Fruit fly (Drosophila melanogaster) whole organism, embryonic: ENCODE data around the gene CG32639.
A peak's percentile ranks its signal among the peaks of the same experiment; 100 is the strongest.

ENCODE experiments used
- Aef1 ChIP-seq: fragments of 200-800 bp; sonication (Bioruptor generic); IDR thresholded peaks from 3 replicates; pipeline ENCODE4 v1.3.6; 2022; ENCODE audit warnings: missing biosample characterization, missing genetic modification characterization
- Bdp1 ChIP-seq: fragments of 200-800 bp; sonication (Bioruptor generic); optimal IDR thresholded peaks from 3 replicates; lab custom pipeline; 2016; ENCODE audit warnings: missing biosample characterization, missing genetic modification characterization
- CG10543 ChIP-seq: fragments of 200-800 bp; sonication (Bioruptor generic); optimal IDR thresholded peaks from 3 replicates; lab custom pipeline; 2017; ENCODE audit warnings: missing biosample characterization, mild to moderate bottlenecking, missing genetic modification characterization, moderate library complexity
- CG11456 ChIP-seq: fragments of 200-800 bp; sonication (Bioruptor generic); IDR thresholded peaks from 3 replicates; pipeline ENCODE4 v1.3.6; 2022; ENCODE audit warnings: missing biosample characterization, missing genetic modification characterization
- CG12219 ChIP-seq: fragments of 200-800 bp; sonication (Bioruptor generic); optimal IDR thresholded peaks from 3 replicates; lab custom pipeline; 2018; ENCODE audit warnings: missing biosample characterization, mild to moderate bottlenecking, missing genetic modification characterization
- CG15269 ChIP-seq: fragments of 200-800 bp; sonication (Bioruptor generic); optimal IDR thresholded peaks from 2 replicates; lab custom pipeline; 2018; ENCODE audit warnings: missing biosample characterization, mild to moderate bottlenecking, missing genetic modification characterization, moderate library complexity
- CG1529 ChIP-seq: fragments of 200-800 bp; sonication (Bioruptor generic); optimal IDR thresholded peaks from 3 replicates; lab custom pipeline; 2018; ENCODE audit warnings: missing biosample characterization, missing genetic modification characterization
- CG16779 ChIP-seq: fragments of 200-800 bp; sonication (Bioruptor generic); IDR thresholded peaks from 2 replicates; pipeline ENCODE4 v1.3.6; 2022; ENCODE audit warnings: missing biosample characterization, missing genetic modification characterization
- CG17361 ChIP-seq: fragments of 200-800 bp; sonication (Bioruptor generic); IDR thresholded peaks from 3 replicates; pipeline ENCODE4 v1.3.6; 2022; ENCODE audit warnings: missing biosample characterization, missing genetic modification characterization
- CG1832 ChIP-seq: fragments of 200-800 bp; sonication (Bioruptor generic); optimal IDR thresholded peaks from 2 replicates; lab custom pipeline; 2017; ENCODE audit warnings: missing biosample characterization, mild to moderate bottlenecking, missing genetic modification characterization, inconsistent platforms
- CG2712 ChIP-seq: fragments of 200-800 bp; optimal IDR thresholded peaks from 3 replicates; lab custom pipeline; 2019; ENCODE audit warnings: missing biosample characterization, mild to moderate bottlenecking, missing genetic modification characterization, moderate library complexity
- CG34422 ChIP-seq: fragments of 200-800 bp; sonication (Bioruptor generic); IDR thresholded peaks from 3 replicates; pipeline ENCODE4 v1.3.6; 2022; ENCODE audit warnings: missing biosample characterization, missing genetic modification characterization
- CG43689 ChIP-seq: fragments of 200-800 bp; sonication (Bioruptor generic); IDR thresholded peaks from 2 replicates; pipeline ENCODE4 v1.3.6; 2022; ENCODE audit warnings: missing biosample characterization, missing genetic modification characterization
- CG4424 ChIP-seq: fragments of 200-800 bp; sonication (Bioruptor generic); optimal IDR thresholded peaks from 3 replicates; lab custom pipeline; 2016; ENCODE audit warnings: missing biosample characterization, missing genetic modification characterization
- CG6765 ChIP-seq: fragments of 200-800 bp; sonication (Bioruptor generic); optimal IDR thresholded peaks from 3 replicates; lab custom pipeline; 2017; ENCODE audit warnings: missing biosample characterization, mild to moderate bottlenecking, missing genetic modification characterization
- CG7556 ChIP-seq: fragments of 200-800 bp; sonication (Bioruptor generic); optimal IDR thresholded peaks from 2 replicates; lab custom pipeline; 2017; ENCODE audit warnings: missing biosample characterization, mild to moderate bottlenecking, missing genetic modification characterization
- CG8478 ChIP-seq: fragments of >200 bp; optimal IDR thresholded peaks from 2 replicates; lab custom pipeline; 2018
- CG8924 ChIP-seq: fragments of 200-800 bp; optimal IDR thresholded peaks from 3 replicates; lab custom pipeline; 2019; ENCODE audit warnings: missing biosample characterization, mild to moderate bottlenecking, missing genetic modification characterization, moderate library complexity
- D ChIP-seq, 2 experiments: fragments of 200-800 bp in 1 of 2; fragments of >200 bp in 1 of 2; sonication (Bioruptor generic) in 1 of 2; optimal IDR thresholded peaks; 2 replicates in 1 of 2; 3 replicates in 1 of 2; lab custom pipeline; 2017; ENCODE audit warnings: mild to moderate bottlenecking in 1 of 2, missing biosample characterization in 1 of 2, missing genetic modification characterization in 1 of 2, missing genetic modification reagents in 1 of 2
- Dbx ChIP-seq: fragments of 200-800 bp; sonication (Bioruptor generic); IDR thresholded peaks from 3 replicates; pipeline ENCODE4 v1.3.6; 2022; ENCODE audit warnings: missing biosample characterization, missing genetic modification characterization
- Dek ChIP-seq: fragments of 200-800 bp; sonication (Bioruptor generic); optimal IDR thresholded peaks from 3 replicates; lab custom pipeline; 2019; ENCODE audit warnings: missing biosample characterization, mild to moderate bottlenecking, missing genetic modification characterization, moderate library complexity
- Dref ChIP-seq: fragments of 200-800 bp; sonication (Bioruptor generic); IDR thresholded peaks from 2 replicates; pipeline ENCODE4 v1.3.6; 2022; ENCODE audit warnings: missing biosample characterization, missing genetic modification characterization
- Ets65A ChIP-seq: fragments of 200-800 bp; sonication (Bioruptor generic); peaks from one replicate; lab custom pipeline; 2016; ENCODE audit warnings: missing biosample characterization, missing genetic modification characterization
- H2.0 ChIP-seq: fragments of 200-800 bp; sonication (Bioruptor generic); IDR thresholded peaks from 2 replicates; pipeline ENCODE4 v1.3.6; 2022; ENCODE audit warnings: missing biosample characterization, missing genetic modification characterization
- HLH4C ChIP-seq: fragments of 200-800 bp; sonication (Bioruptor generic); IDR thresholded peaks from 3 replicates; pipeline ENCODE4 v1.3.6; 2022; ENCODE audit warnings: missing biosample characterization, missing genetic modification characterization; ENCODE audit not compliant: partially characterized antibody
- Hr3 ChIP-seq: fragments of 200-800 bp; sonication (Bioruptor generic); optimal IDR thresholded peaks from 3 replicates; lab custom pipeline; 2016; ENCODE audit warnings: missing biosample characterization, missing genetic modification characterization
- Hr39 ChIP-seq: fragments of >200 bp; optimal IDR thresholded peaks from 2 replicates; lab custom pipeline; 2017
- Hr51 ChIP-seq, 2 experiments: fragments of 200-800 bp; sonication (Bioruptor generic); optimal IDR thresholded peaks; 2 replicates in 1 of 2; 3 replicates in 1 of 2; lab custom pipeline; 2016 to 2018; ENCODE audit warnings: missing biosample characterization in 2 of 2, missing genetic modification characterization in 2 of 2, mild to moderate bottlenecking in 1 of 2, moderate library complexity in 1 of 2
- Hr78 ChIP-seq, 2 experiments: fragments of 200-800 bp in 1 of 2; fragments of >200 bp in 1 of 2; sonication (Bioruptor generic) in 1 of 2; optimal IDR thresholded peaks; 2 replicates each; lab custom pipeline; 2017 to 2019; ENCODE audit warnings: missing biosample characterization in 2 of 2, missing genetic modification characterization in 2 of 2, mild to moderate bottlenecking in 1 of 2, moderate library complexity in 1 of 2
- Meics ChIP-seq: fragments of 200-800 bp; sonication (Bioruptor generic); optimal IDR thresholded peaks from 2 replicates; lab custom pipeline; 2017; ENCODE audit warnings: missing biosample characterization, mild to moderate bottlenecking, missing genetic modification characterization
- Sin3A ChIP-seq: fragments of >200 bp; optimal IDR thresholded peaks from 2 replicates; lab custom pipeline; 2018
- TFAM ChIP-seq: fragments of 200-800 bp; sonication (Bioruptor generic); optimal IDR thresholded peaks from 2 replicates; lab custom pipeline; 2017; ENCODE audit warnings: missing biosample characterization, missing genetic modification characterization, inconsistent platforms
- Xrp1 ChIP-seq: fragments of 200-800 bp; sonication (Bioruptor generic); IDR thresholded peaks from 2 replicates; pipeline ENCODE4 v1.3.6; 2022; ENCODE audit warnings: missing biosample characterization, missing genetic modification characterization
- abd-A ChIP-seq: fragments of 200-800 bp; sonication (Bioruptor generic); optimal IDR thresholded peaks from 3 replicates; lab custom pipeline; 2019; ENCODE audit warnings: missing biosample characterization, mild to moderate bottlenecking, missing genetic modification characterization, moderate library complexity
- bbx ChIP-seq: fragments of 200-800 bp; sonication (Bioruptor generic); IDR thresholded peaks from 2 replicates; pipeline ENCODE4 v1.3.6; 2022; ENCODE audit warnings: missing biosample characterization, missing genetic modification characterization; ENCODE audit not compliant: partially characterized antibody
- bigmax ChIP-seq: fragments of 200-800 bp; sonication (Bioruptor generic); optimal IDR thresholded peaks from 2 replicates; lab custom pipeline; 2018; ENCODE audit warnings: missing biosample characterization, mild to moderate bottlenecking, missing genetic modification characterization
- btn ChIP-seq: fragments of 200-800 bp; sonication (Bioruptor generic); optimal IDR thresholded peaks from 2 replicates; lab custom pipeline; 2016; ENCODE audit warnings: missing biosample characterization, missing genetic modification characterization
- chm ChIP-seq: fragments of 200-800 bp; sonication (Bioruptor generic); IDR thresholded peaks from 2 replicates; pipeline ENCODE4 v1.3.6; 2022; ENCODE audit warnings: missing biosample characterization, missing genetic modification characterization
- crol ChIP-seq: fragments of 200-800 bp; sonication (Bioruptor generic); IDR thresholded peaks from 2 replicates; pipeline ENCODE4 v1.3.6; 2022; ENCODE audit warnings: missing biosample characterization, missing genetic modification characterization
- dm ChIP-seq: fragments of 200-800 bp; sonication (Bioruptor generic); optimal IDR thresholded peaks from 3 replicates; lab custom pipeline; 2016; ENCODE audit warnings: missing biosample characterization, missing genetic modification characterization
- esg ChIP-seq: fragments of 200-800 bp; sonication (Bioruptor generic); conservative IDR thresholded peaks from 2 replicates; pipeline ENCODE4 v1.3.6; 2022; ENCODE audit warnings: missing biosample characterization, missing genetic modification characterization
- ftz-f1 ChIP-seq: fragments of 200-800 bp; sonication (Bioruptor generic); optimal IDR thresholded peaks from 2 replicates; lab custom pipeline; 2016; ENCODE audit warnings: missing biosample characterization, missing genetic modification characterization
- gsb ChIP-seq: fragments of 200-800 bp; sonication (Bioruptor generic); IDR thresholded peaks from 2 replicates; pipeline ENCODE4 v1.3.6; 2022; ENCODE audit warnings: missing biosample characterization, missing genetic modification characterization
- insv ChIP-seq, 2 experiments: fragments of 200-800 bp; sonication (Bioruptor generic); optimal IDR thresholded peaks; 3 replicates each; lab custom pipeline; 2016 to 2018; ENCODE audit warnings: missing biosample characterization in 2 of 2, missing genetic modification characterization in 2 of 2
- kay ChIP-seq: fragments of 200-800 bp; sonication (Bioruptor generic); optimal IDR thresholded peaks from 2 replicates; lab custom pipeline; 2016; ENCODE audit warnings: missing biosample characterization, missing genetic modification characterization
- lab ChIP-seq: fragments of 200-800 bp; sonication (Bioruptor generic); optimal IDR thresholded peaks from 3 replicates; lab custom pipeline; 2017; ENCODE audit warnings: missing biosample characterization, missing genetic modification characterization, mild to moderate bottlenecking, moderate library complexity, missing genetic modification reagents
- lmd ChIP-seq: fragments of 200-800 bp; sonication (Bioruptor generic); IDR thresholded peaks from 2 replicates; pipeline ENCODE4 v1.3.6; 2022; ENCODE audit warnings: missing biosample characterization, missing genetic modification characterization
- pzg ChIP-seq: fragments of 200-800 bp; sonication (Bioruptor generic); optimal IDR thresholded peaks from 3 replicates; lab custom pipeline; 2018; ENCODE audit warnings: missing biosample characterization, mild to moderate bottlenecking, missing genetic modification characterization, moderate library complexity
- sna ChIP-seq: fragments of 200-800 bp; sonication (Bioruptor generic); IDR thresholded peaks from 2 replicates; pipeline ENCODE4 v1.3.6; 2022; ENCODE audit warnings: missing biosample characterization, missing genetic modification characterization; ENCODE audit not compliant: partially characterized antibody
- sob ChIP-seq: fragments of 200-800 bp; sonication (Bioruptor generic); IDR thresholded peaks from 2 replicates; pipeline ENCODE4 v1.3.6; 2022; ENCODE audit warnings: missing biosample characterization, missing genetic modification characterization
- sr ChIP-seq: fragments of 200-800 bp; sonication (Bioruptor generic); IDR thresholded peaks from 3 replicates; pipeline ENCODE4 v1.3.6; 2022; ENCODE audit warnings: missing biosample characterization, missing genetic modification characterization
- tio ChIP-seq: fragments of 200-800 bp; sonication (Bioruptor generic); optimal IDR thresholded peaks from 2 replicates; lab custom pipeline; 2017; ENCODE audit warnings: missing biosample characterization, missing genetic modification characterization, inconsistent platforms

The CG32639 gene

DNA sequence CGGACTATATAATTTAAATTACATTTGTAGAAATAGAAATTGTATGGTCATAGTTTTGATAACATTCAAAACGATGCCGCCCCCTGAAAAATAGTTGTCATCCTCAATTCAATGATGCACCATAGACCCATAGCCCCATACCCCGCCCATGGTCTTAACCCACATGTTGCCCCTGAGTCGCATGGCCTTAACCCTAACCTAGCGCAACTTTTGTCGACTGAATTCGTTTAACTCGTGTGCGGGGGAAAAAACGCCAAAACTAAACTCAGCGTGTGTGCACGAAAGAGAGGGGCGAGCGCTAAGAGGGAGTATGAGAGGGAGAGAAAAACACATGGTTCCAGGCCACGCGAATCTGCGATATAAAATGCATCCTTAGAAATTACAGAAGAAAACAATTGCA is 25.9 kb downstream of the CG32639 start:
- TF ChIP-seq CG34422 (GFP tag; lab: Robert Waterston, UW) = peak; percentile 26; the same call in 1 of the 3 replicates
- no peak for TF ChIP-seq Dbx (GFP tag; lab: Robert Waterston, UW)
- peak; percentile 11; the same call in 1 of the 2 replicates for TF ChIP-seq bbx
- TF ChIP-seq btn (GFP tag; lab: Kevin White, UChicago) = no peak
- TF ChIP-seq CG15269 = no peak
- no peak for TF ChIP-seq kay (GFP tag; lab: Kevin White, UChicago)
- peak; percentile 57; the same call in 2 of the 3 replicates for TF ChIP-seq sr (GFP tag; lab: Robert Waterston, UW)
- 0 out of 3 replicates have a peak, but pooled peaks have one; percentile 7 for TF ChIP-seq HLH4C (GFP tag; lab: Robert Waterston, UW)
- no peak for TF ChIP-seq CG6765
- peak; percentile 29 for TF ChIP-seq CG1832 (GFP tag; lab: Kevin White, UChicago)
- no peak for TF ChIP-seq CG43689
- no peak for TF ChIP-seq chm (GFP tag; lab: Robert Waterston, UW)
- TF ChIP-seq Hr3 (GFP tag; lab: Kevin White, UChicago) = no peak
- TF ChIP-seq Dek (tag; lab: Kevin White, UChicago) = no peak
- TF ChIP-seq CG7556 (GFP tag; lab: Kevin White, UChicago) = no peak
- TF ChIP-seq dm (GFP tag; lab: Kevin White, UChicago) = peak; percentile 27
- TF ChIP-seq CG1529 = no peak
- TF ChIP-seq sna (GFP tag; lab: Robert Waterston, UW) = no peak
- no peak for TF ChIP-seq CG2712 (tag; lab: Kevin White, UChicago)
- peak; percentile 49 for TF ChIP-seq ftz-f1 (GFP tag; lab: Kevin White, UChicago)
- peak in 1 of 2 experiments; percentile 22 for TF ChIP-seq Hr78 (GFP tag; optimal IDR thresholded peaks at IDR 0.05; lab: Kevin White, UChicago)
- TF ChIP-seq esg (GFP tag; lab: Robert Waterston, UW) = no peak
- no peak for TF ChIP-seq CG4424
- TF ChIP-seq pzg (GFP tag; lab: Kevin White, UChicago) = no peak
- TF ChIP-seq CG12219 (GFP tag; lab: Kevin White, UChicago) = no peak
- no peak for TF ChIP-seq Hr39 (lab: Kevin White, UChicago)
- no peak for TF ChIP-seq CG17361
- TF ChIP-seq sob (GFP tag; lab: Robert Waterston, UW) = no peak
- TF ChIP-seq CG16779 (GFP tag; lab: Robert Waterston, UW) = no peak
- TF ChIP-seq TFAM (GFP tag; lab: Kevin White, UChicago) = no peak
- TF ChIP-seq Xrp1 (GFP tag; lab: Robert Waterston, UW) = no peak
- no peak for TF ChIP-seq H2.0
- TF ChIP-seq gsb (GFP tag; lab: Robert Waterston, UW) = no peak
- TF ChIP-seq Ets65A (GFP tag; lab: Kevin White, UChicago) = no peak
- TF ChIP-seq abd-A = no peak
- TF ChIP-seq tio (GFP tag; lab: Kevin White, UChicago) = no peak
- TF ChIP-seq CG8478 (lab: Kevin White, UChicago) = no peak
- TF ChIP-seq CG11456 = no peak
- TF ChIP-seq CG10543 (GFP tag; lab: Kevin White, UChicago) = no peak
- TF ChIP-seq crol = peak; percentile 41
- TF ChIP-seq Dref (GFP tag; lab: Robert Waterston, UW) = no peak
- no peak for TF ChIP-seq Bdp1 (GFP tag; lab: Kevin White, UChicago)
- TF ChIP-seq Hr51 (GFP tag; optimal IDR thresholded peaks at IDR 0.05; lab: Kevin White, UChicago) = no peak
- TF ChIP-seq lab = no peak
- no peak for TF ChIP-seq Sin3A (lab: Kevin White, UChicago)
- TF ChIP-seq lmd = no peak
- no peak for TF ChIP-seq Aef1 (GFP tag; lab: Robert Waterston, UW)
- TF ChIP-seq bigmax (GFP tag; lab: Kevin White, UChicago) = peak; percentile 28
- TF ChIP-seq Meics (GFP tag; lab: Kevin White, UChicago) = no peak
- no peak for TF ChIP-seq insv (GFP tag; optimal IDR thresholded peaks at IDR 0.05; lab: Kevin White, UChicago)
- TF ChIP-seq CG8924 (tag; lab: Kevin White, UChicago) = no peak
- TF ChIP-seq D (optimal IDR thresholded peaks at IDR 0.05; lab: Kevin White, UChicago) = no peak
- TF ChIP-seq D (GFP tag; optimal IDR thresholded peaks at IDR 0.05; lab: Kevin White, UChicago) = no peak
